Fruit fly (Drosophila melanogaster): Measurements from ENCODE around the gene wnd.

The wnd gene

DNA sequence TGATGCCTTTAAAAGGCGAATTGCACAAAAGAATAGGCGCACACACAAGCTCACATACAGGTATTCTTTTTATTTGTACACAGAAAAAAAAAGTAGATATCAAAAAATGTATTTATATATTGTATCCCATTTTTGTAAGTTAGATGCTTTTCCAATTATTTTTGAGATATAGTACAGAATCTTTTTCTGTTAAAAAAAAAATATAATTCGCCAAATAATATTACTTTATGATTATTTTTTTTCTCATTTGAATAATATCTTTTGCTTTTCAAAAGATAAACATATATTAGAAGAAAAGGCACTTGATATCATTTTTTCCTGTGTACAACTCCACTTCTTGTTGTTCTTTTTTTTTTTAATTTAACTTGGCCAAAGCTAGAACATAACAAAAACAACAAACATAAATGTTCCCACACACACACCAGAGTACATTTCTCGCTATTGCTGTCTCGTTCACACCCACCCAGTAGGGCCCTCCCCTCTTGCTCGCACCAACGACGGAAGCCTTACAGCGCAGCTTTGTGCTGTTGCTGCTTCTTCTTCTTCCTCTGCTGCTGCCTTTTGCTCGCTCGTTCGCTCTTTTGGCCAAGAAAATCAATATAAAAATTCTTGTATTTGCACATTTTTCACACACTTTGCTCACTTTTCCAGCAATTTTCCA lies 665 bp downstream of the wnd start (continued):
- TF ChIP-seq CG1024 (GFP tag; IDR thresholded peaks at IDR 0.05) (no peak), Deaf1 (tag; optimal IDR thresholded peaks at IDR 0.05) (peak; percentile 53), unc-4 (GFP tag; IDR thresholded peaks at IDR 0.05; ENCODE audit: partially characterized antibody) (no peak), CG7556 (GFP tag; optimal IDR thresholded peaks at IDR 0.05) (peak; percentile 84), CG9609 (GFP tag; optimal IDR thresholded peaks at IDR 0.05) (no peak), disco-r (GFP tag; optimal IDR thresholded peaks at IDR 0.05) (no peak), Meics (GFP tag; optimal IDR thresholded peaks at IDR 0.05) (peak; percentile 89), tll (GFP tag; optimal IDR thresholded peaks at IDR 0.05) (no peak), bigmax (GFP tag; optimal IDR thresholded peaks at IDR 0.05) (no peak), wdn (GFP tag; IDR thresholded peaks at IDR 0.05) (peak; percentile 29; the same call in 1 of the 2 replicates), CG33557 (GFP tag; optimal IDR thresholded peaks at IDR 0.05) (no peak), hbn (GFP tag; IDR thresholded peaks at IDR 0.05; ENCODE audit: partially characterized antibody) (no peak), H2.0 (GFP tag; IDR thresholded peaks at IDR 0.05) (peak; percentile 8; the same call in 1 of the 2 replicates), Optix (GFP tag; IDR thresholded peaks at IDR 0.05) (no peak), CG11085 (GFP tag; IDR thresholded peaks at IDR 0.05) (peak; percentile 67; the same call in 1 of the 2 replicates), CG9932 (GFP tag; IDR thresholded peaks at IDR 0.05) (peak; percentile 79), pum (GFP tag; optimal IDR thresholded peaks at IDR 0.05) (no peak), unpg (GFP tag; optimal IDR thresholded peaks at IDR 0.05) (peak; percentile 83), CG1792 (GFP tag; optimal IDR thresholded peaks at IDR 0.05) (no peak), CG6272 (GFP tag; IDR thresholded peaks at IDR 0.05) (no peak), Scr (GFP tag; IDR thresholded peaks at IDR 0.05; ENCODE audit: partially characterized antibody) (no peak), Hr3 (GFP tag; optimal IDR thresholded peaks at IDR 0.05) (peak; percentile 63), Bdp1 (GFP tag; optimal IDR thresholded peaks at IDR 0.05) (no peak), CG13624 (GFP tag; optimal IDR thresholded peaks at IDR 0.05) (no peak), nau (GFP tag; optimal IDR thresholded peaks at IDR 0.05) (no peak), Nf-YB (GFP tag; optimal IDR thresholded peaks at IDR 0.05) (peak; percentile 43), CG7745 (tag; optimal IDR thresholded peaks at IDR 0.05) (no peak), Eip74EF (GFP tag; optimal IDR thresholded peaks at IDR 0.05) (no peak), CG1832 (GFP tag; optimal IDR thresholded peaks at IDR 0.05) (peak; percentile 86), row (GFP tag; IDR thresholded peaks at IDR 0.05) (peak; percentile 66), CG10274 (GFP tag; optimal IDR thresholded peaks at IDR 0.05) (no peak), Ets97D (GFP tag; optimal IDR thresholded peaks at IDR 0.05) (no peak), CG3281 (GFP tag; optimal IDR thresholded peaks at IDR 0.05) (peak; percentile 77), sd (tag; optimal IDR thresholded peaks at IDR 0.05) (peak; percentile 19), tio (GFP tag; optimal IDR thresholded peaks at IDR 0.05) (peak; percentile 40), CG7963 (GFP tag; IDR thresholded peaks at IDR 0.05; ENCODE audit: partially characterized antibody) (no peak), vvl (GFP tag; IDR thresholded peaks at IDR 0.05) (peak; percentile 78), CG6813 (GFP tag; optimal IDR thresholded peaks at IDR 0.05) (peak; percentile 67), pzg (GFP tag; optimal IDR thresholded peaks at IDR 0.05) (no peak), pho (GFP tag; optimal IDR thresholded peaks at IDR 0.05) (no peak), Dfd (GFP tag; optimal IDR thresholded peaks at IDR 0.05) (no peak), ind (GFP tag; optimal IDR thresholded peaks at IDR 0.05) (peak; percentile 70), dpn (GFP tag; optimal IDR thresholded peaks at IDR 0.05) (peak; percentile 14 to 57), CG13287 (GFP tag; IDR thresholded peaks at IDR 0.05; ENCODE audit: partially characterized antibody) (no peak), chm (GFP tag; IDR thresholded peaks at IDR 0.05) (no peak), Ets65A (GFP tag) (no peak), bcd (GFP tag; optimal IDR thresholded peaks at IDR 0.05) (peak; percentile 66), CG15073 (GFP tag; optimal IDR thresholded peaks at IDR 0.05) (no peak), CG15601 (tag; optimal IDR thresholded peaks at IDR 0.05) (peak; percentile 52)

Data from whole organism, embryonic.